Worm (Caenorhabditis elegans): ENCODE measurements around the gene Y38E10A.28.

DNA sequence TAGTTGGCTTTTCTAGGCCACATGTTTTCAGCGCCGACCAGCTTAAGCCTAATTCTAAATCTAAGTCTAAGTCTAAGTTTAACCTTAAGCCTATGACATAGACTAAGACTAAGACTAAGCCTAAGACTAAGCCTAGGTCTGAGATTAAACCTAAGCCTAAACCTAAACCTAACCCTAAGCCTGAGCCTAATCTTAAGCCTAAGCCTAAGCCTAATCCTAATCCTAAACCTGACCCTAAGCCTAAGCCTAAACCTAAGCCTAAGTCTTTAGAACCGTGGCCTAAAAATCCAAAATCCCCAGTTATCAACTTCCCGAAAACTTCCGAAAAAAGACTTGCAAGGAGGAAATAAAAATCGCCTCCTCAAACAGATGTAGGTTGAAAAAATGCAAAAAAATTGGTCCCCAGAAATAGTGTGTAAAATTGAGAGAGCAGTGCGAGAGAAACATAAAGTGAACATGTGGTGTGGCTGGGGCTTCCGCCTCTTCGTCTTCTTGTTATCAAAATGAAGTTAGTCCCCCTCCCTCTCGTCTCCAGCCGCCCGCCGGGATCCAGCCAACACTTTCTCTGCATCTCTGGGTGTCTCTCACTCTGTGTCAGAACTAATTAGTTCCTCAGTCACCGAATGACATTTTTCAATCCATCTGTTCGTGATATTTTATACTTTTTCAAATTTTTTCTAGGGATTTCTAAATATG, 30.3 kb downstream of the Y38E10A.28 start:
- no peak for TF ChIP-seq ceh-82 (tag; optimal IDR thresholded peaks at IDR 0.05)
- TF ChIP-seq nfya-1 (tag; optimal IDR thresholded peaks at IDR 0.05; ENCODE audit: insufficient read depth) = peak; percentile 38
- TF ChIP-seq nhr-76 (tag; optimal IDR thresholded peaks at IDR 0.05) = no peak

All from whole organism, L3 larva.